Worm (Caenorhabditis elegans): ENCODE measurements around the gene lev-1.

lev-1 gene

DNA sequence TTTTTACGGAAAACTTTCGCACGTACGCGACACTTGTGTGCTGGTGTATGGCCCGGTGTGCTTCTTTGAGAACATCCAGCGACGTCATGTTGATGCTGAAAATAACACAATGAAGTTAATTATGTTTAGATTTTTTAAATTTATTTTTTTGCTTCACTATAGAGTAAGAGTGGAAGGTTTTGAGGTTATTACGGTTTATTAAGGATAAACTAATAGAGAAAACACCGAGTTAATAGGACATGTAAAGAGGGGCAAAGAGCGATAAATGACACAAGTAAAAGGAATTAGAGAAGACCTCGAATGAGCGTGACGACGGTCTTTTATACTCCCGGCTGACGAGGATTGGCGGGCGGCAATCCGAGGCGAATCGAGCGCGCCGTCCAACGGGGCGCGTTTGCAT, 9.8 kb upstream of the lev-1 start, which contains the start of gene F58D2.4:
F58D2.4 (minus strand) TSS at position 101 of the 400 bp plus-strand sequence.
- TF ChIP-seq madf-6 (GFP tag; IDR thresholded peaks at IDR 0.05) (no peak), nhr-120 (GFP tag; IDR thresholded peaks at IDR 0.05) (no peak), K12H6.12 (tag; optimal IDR thresholded peaks at IDR 0.05) (no peak), ztf-25 (GFP tag; IDR thresholded peaks at IDR 0.05) (no peak), lin-26 (GFP tag; IDR thresholded peaks at IDR 0.05) (no peak), mel-28 (tag; optimal IDR thresholded peaks at IDR 0.05; ENCODE audit: borderline replicate concordance) (no peak), nhr-27 (tag; optimal IDR thresholded peaks at IDR 0.05) (no peak), unc-130 (GFP tag; optimal IDR thresholded peaks at IDR 0.05) (no peak), chd-7 (tag; optimal IDR thresholded peaks at IDR 0.05) (no peak), lsl-1 (GFP tag; optimal IDR thresholded peaks at IDR 0.05) (no peak), nhr-90 (tag; optimal IDR thresholded peaks at IDR 0.05) (no peak), ztf-3 (GFP tag; optimal IDR thresholded peaks at IDR 0.05) (no peak), hlh-26 (GFP tag; conservative IDR thresholded peaks at IDR 0.05) (no peak), atf-7 (tag; optimal IDR thresholded peaks at IDR 0.05) (no peak)

ce11 chrIV:13180723-13181122, 1.5 kb upstream of the lev-1 start, which contains the start of gene F58D2.3:
Gene F58D2.3, minus strand, starts transcription at chrIV:13180823.
- TF ChIP-seq let-607 (tag; optimal IDR thresholded peaks at IDR 0.05) = no peak
- TF ChIP-seq ceh-91 (GFP tag; IDR thresholded peaks at IDR 0.05) = no peak
- no peak for TF ChIP-seq Y79H2A.3 (GFP tag; conservative IDR thresholded peaks at IDR 0.05)
- no peak for TF ChIP-seq C17E4.6 (GFP tag; IDR thresholded peaks at IDR 0.05)
- TF ChIP-seq nfyb-1 (GFP tag; IDR thresholded peaks at IDR 0.05) = no peak
- TF ChIP-seq lin-35 (GFP tag; optimal IDR thresholded peaks at IDR 0.05) = no peak
- no peak for TF ChIP-seq dpl-1 (GFP tag; optimal IDR thresholded peaks at IDR 0.05)
- no peak for TF ChIP-seq F39B2.1 (GFP tag; IDR thresholded peaks at IDR 0.05)
- no peak for TF ChIP-seq hlh-26 (GFP tag; conservative IDR thresholded peaks at IDR 0.05)
- no peak for TF ChIP-seq F49E8.2 (tag; optimal IDR thresholded peaks at IDR 0.05; ENCODE audit: insufficient read depth)
- TF ChIP-seq hsf-1 (GFP tag; IDR thresholded peaks at IDR 0.05) = no peak
- TF ChIP-seq aptf-3 (GFP tag; IDR thresholded peaks at IDR 0.05) = no peak
- no peak for TF ChIP-seq egl-44 (GFP tag; IDR thresholded peaks at IDR 0.05)
- no peak for TF ChIP-seq ZK185.1 (tag; optimal IDR thresholded peaks at IDR 0.05; ENCODE audit: poor library complexity, severe bottlenecking)
- TF ChIP-seq rcor-1 (GFP tag; IDR thresholded peaks at IDR 0.05) = no peak
- TF ChIP-seq B0261.1 (tag; optimal IDR thresholded peaks at IDR 0.05) = no peak
- no peak for TF ChIP-seq dpff-1 (tag; optimal IDR thresholded peaks at IDR 0.05)

DNA sequence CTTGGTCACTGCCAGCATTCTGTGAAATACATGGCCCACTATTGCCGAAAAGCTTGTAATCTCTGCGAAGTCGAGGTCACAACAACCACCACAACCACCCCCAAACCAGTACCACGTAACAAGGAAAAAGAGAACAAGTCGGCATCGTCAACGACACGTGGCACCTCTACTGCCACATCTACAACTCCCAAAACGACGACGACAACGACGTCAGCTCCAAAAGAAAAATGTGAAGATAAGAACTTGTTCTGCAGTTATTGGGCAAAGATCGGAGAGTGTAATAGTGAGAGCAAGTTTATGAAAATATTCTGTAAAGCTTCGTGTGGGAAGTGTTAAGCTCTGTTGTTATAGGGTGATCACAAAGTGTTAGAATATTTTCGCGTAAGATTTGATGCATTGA, 5.8 kb downstream of the lev-1 start:
- no peak for TF ChIP-seq unc-62 (GFP tag; optimal IDR thresholded peaks at IDR 0.05)
- TF ChIP-seq atf-7 (tag; optimal IDR thresholded peaks at IDR 0.05) = no peak
- TF ChIP-seq attf-6 (GFP tag; IDR thresholded peaks at IDR 0.05) = no peak
- TF ChIP-seq ceh-79 (tag; optimal IDR thresholded peaks at IDR 0.05) = no peak

DNA sequence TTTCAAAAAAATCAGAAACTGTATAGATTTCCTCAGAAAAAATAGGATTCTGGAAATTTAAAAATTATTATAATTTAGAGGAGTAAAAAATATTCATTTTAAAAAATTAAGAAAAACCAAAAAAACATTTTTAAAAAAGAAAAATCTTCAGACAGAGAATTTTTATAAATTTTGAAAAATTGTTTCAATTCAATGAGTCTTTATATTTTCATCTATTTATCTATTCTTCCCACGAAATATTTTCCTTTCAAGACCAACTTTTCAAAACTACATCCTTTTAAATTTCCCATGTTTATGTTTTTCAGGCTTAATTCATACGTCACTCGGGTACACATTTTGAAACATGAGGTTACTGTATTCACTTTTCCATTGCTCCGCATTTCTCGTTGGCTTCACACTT, 9.0 kb downstream of the lev-1 start, which contains the start of gene nas-14:
nas-14 (plus strand) TSS at position 301 of the 400 bp plus-strand sequence.
- TF ChIP-seq dox-1 (GFP tag; IDR thresholded peaks at IDR 0.05) (no peak), ztf-22 (GFP tag; optimal IDR thresholded peaks at IDR 0.05) (no peak), athp-1 (tag; optimal IDR thresholded peaks at IDR 0.05) (no peak), Y56A3A.18 (GFP tag; IDR thresholded peaks at IDR 0.05) (no peak), ztf-28 (GFP tag; IDR thresholded peaks at IDR 0.05) (no peak), snpc-1.1 (tag; optimal IDR thresholded peaks at IDR 0.05; ENCODE audit: insufficient read depth) (no peak), ceh-91 (GFP tag; IDR thresholded peaks at IDR 0.05) (no peak), ceh-40 (GFP tag; IDR thresholded peaks at IDR 0.05) (no peak), sea-2 (GFP tag; IDR thresholded peaks at IDR 0.05) (no peak), die-1 (tag; optimal IDR thresholded peaks at IDR 0.05) (no peak), rpc-1 (optimal IDR thresholded peaks at IDR 0.05) (no peak), rpc-1 (tag; optimal IDR thresholded peaks at IDR 0.05) (no peak), bed-2 (GFP tag; IDR thresholded peaks at IDR 0.05) (no peak), chd-7 (tag; optimal IDR thresholded peaks at IDR 0.05) (no peak), lir-1 (GFP tag; conservative IDR thresholded peaks at IDR 0.05) (no peak), F57C9.4 (tag; optimal IDR thresholded peaks at IDR 0.05) (no peak), B0261.1 (tag; optimal IDR thresholded peaks at IDR 0.05) (no peak)
